Fruit fly (Drosophila melanogaster) whole organism, larva: Measurements from ENCODE around the gene Aps.

Experiments used
- noc ChIP-seq: fragments of 200-800 bp; sonication (Bioruptor generic); optimal IDR thresholded peaks from 3 replicates; lab custom pipeline; 2019; ENCODE audit warnings: missing biosample characterization, mild to moderate bottlenecking, missing genetic modification characterization, moderate library complexity

Gene Aps

DNA sequence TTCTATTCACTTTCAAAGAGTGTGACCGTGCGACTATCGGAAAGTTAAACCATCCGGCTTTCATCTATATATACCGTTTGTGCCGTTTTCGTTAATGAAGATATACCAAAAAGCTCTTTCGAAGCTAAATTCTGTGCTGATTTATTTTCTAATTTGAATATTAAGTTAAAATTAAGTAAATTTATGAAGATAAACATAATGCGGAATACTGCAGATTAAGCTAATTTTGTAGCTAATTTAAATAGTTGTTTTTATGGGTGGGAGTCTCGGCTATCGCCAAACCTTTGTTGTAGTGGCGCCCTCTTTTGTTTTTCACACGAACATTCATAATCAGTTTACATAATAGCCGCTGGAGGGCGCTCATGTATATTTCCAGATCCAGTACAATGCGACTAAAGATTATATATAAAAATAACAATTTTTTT lies at the start of gene Aps:
Gene Aps, minus strand, starts transcription at position 37 of the 425 bp plus-strand sequence.
- no peak for TF ChIP-seq noc (tag; lab: Kevin White, UChicago)

DNA sequence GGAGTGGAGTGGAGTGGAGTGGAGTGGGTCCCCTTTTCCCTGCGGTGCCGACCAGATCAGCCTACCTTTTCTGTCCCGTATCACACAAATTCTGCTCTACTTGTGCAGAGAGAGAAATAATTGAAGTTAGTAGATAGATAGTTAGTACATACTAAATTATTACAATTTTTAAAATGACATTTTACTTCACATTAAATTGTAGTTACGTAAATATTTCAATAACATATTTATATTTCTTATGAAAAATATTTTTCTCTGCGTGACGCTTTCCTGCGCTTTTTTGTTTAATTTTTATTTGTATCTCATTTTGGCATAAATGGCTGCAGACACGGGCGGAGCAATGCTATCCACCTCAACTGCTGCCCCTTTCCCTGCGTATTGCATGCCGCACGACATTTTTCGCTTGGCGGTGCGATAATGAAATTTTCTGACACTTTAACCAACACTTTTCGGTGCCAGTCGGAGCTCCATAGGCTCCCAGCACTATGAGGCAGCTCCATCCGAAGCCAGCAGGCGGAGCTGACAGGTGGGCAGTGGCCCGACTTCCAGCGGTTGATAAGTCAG lies 47.9 kb upstream of the Aps start:
- no peak for TF ChIP-seq noc (tag; lab: Kevin White, UChicago)

DNA sequence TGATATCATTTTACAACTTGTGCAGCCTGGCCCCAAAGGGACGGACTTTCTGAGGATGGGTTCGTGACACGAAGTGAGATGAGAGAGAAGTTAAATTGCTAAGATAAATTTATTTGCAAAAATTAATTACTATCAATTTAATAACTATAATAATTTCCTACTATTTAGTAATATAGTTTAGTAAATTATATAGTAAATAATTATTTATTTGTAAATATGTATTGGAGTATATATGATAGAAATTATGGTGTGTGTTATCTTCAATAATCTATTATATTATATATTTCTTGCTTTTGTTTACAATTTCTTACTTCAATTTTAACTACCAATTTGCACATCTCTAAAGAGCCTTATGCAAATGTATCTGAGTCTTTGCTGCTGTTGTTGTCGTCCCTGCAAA lies 43.6 kb upstream of the Aps start:
- TF ChIP-seq noc (tag; lab: Kevin White, UChicago), result no peak

DNA sequence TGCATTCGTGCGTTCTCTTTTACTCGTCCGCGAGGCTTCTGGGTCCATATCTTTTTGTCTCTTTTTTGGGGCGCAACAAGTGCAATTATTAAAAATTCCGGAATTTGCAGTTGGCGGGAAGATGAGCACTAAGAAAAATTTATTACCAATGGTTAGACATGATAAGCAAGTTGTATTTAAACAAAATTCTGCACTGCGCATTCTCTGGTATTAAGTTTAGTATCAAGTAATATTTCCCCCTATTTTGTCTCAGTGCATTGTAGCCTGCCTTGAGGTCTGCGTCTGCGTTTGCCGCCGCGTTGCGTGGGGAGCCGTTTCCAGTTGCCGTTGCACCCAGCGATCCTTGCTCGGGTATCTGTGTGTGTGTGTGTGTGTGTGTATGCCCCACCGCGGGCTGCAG lies 41.4 kb upstream of the Aps start:
- TF ChIP-seq noc (tag; lab: Kevin White, UChicago), result no peak

DNA sequence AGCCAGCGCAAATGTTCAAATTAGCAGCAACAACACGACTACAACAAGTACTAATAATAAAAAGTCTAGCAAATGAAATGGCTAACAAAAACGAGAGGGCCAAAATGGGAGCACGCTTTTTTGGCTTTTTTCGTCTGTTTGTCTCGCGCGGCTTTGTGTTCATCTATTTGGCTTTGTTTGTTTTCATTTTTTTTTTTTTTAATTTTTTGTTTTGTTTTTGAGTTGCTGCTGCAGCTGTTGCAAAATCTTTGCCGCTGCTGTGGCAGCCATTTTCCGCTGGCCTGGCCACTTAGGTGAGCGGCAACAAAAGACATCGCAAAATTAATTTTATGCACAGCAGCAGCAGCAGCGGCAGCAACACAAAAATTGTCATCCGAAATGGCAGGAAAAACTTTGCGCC lies 39.2 kb upstream of the Aps start:
- TF ChIP-seq noc (tag; lab: Kevin White, UChicago), result no peak

DNA sequence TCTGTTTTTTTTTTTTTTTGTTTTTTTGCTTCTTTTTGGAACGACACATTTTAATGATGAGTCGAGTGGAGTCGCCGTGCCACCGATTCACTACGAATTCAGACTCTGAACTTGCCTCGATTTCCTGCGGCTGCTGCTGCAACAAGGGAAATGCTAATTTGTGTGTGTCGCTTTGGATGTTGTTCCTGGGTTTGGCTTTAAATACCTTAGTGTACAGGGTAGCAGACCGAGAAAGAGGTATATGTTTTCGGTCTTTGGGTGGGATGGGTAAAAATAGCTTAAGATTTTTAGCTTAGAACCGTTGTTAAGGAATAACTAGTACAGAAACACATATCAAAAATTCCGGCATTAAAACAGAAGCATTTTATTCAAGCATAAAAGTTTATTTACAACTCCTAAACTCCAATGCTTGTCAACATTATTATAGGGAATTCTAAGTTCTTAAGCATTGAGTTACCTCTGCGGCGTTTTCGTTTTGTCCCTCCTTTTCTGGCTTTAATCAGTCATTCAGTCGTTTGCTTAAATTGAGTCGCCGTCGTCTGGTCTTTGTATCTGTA lies 36.1 kb upstream of the Aps start:
- no peak for TF ChIP-seq noc (tag; lab: Kevin White, UChicago)

DNA sequence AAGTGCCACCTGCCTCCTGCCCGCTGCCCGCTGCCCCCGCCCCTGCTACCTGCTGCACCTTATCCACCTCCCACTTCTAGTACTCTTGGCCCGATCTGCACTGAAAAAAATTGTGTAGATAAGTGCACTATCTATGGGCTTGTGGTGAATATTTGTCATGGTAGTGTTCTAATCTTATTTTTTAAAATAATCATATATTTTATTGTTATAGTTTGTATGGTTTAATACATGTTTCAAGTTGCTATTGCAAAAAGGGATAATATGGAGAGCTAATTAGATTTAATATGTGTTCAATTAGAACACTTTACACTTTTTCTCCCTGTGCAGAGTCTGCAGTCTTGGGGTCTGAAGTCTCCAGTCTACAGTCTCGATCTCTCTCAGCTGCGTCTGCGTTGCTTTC lies 32.5 kb upstream of the Aps start:
- no peak for TF ChIP-seq noc (tag; lab: Kevin White, UChicago)

DNA sequence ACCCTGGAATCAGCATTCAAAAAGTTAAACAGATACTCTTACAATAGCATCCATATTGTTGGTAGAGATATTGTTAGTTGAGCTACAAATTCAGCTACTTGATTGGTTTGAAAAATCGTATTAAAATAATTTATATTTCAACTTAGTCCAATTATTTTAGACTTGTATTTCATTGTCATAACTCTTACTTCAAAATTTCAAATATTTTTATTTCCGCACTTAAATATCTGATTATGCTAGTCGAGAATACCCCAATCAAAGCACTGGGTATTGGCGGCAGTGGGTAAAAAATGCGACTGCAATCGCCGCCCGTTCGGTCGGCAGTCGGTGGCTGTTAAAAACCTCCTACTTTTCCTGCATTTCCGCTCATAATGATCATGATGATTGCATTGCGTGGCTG lies 29.9 kb upstream of the Aps start:
- no peak for TF ChIP-seq noc (tag; lab: Kevin White, UChicago)

DNA sequence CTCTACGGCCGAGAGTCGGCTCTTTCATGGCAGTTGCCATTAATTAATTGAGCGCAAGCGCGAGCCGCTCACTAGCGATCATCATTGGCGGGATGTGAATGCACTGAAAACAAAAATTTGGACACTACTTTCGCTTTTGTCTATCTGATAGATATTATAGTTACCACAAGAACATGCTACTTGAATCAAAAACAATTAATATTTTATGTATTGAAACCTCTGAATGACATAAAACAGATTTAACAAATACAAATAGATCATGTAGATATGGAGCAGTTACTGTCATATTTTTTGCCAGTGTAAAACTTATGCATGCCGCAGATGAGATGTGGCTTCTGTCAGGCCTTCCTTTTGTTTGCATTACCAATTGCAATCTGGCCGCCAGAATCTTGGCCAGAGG lies 29.0 kb upstream of the Aps start:
- TF ChIP-seq noc (tag; lab: Kevin White, UChicago), result no peak

DNA sequence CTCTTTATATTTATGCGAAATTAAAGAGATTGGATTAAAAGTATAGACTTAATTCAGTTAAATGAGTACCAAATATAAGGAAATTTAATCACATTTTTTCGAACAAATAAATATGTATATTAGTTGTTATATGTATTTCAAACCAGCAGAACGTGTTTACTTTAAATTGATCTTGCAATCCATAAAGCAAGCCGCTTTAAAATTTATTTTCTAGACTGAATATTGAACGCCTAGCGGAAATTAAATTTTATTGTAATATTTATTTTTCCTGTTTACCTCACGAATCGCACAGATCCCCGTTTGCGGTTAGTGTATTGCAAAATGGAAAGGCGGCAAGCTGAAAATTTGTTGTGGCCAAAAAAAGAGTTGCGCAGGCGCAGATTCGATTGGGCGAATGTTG lies 28.4 kb upstream of the Aps start:
- no peak for TF ChIP-seq noc (tag; lab: Kevin White, UChicago)

DNA sequence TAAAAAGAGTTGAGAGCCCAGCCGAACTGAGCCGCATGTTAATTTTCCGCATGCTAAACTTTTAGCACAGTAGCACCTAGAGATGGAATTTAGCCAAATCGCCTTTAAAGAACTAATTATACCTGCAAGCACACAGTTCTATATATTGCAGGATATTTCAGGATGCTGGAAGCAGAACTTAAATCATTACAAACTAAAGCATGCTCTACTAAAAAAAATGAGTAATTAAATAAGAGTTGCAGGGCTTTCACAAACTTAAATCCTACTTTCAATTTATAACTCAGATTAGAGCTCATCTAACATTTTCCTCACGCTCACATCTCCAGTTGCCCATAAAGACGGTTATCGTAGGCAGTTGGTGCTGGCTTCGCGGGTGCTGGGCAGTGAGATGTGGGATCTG lies 25.8 kb upstream of the Aps start:
- TF ChIP-seq noc (tag; lab: Kevin White, UChicago), result no peak

DNA sequence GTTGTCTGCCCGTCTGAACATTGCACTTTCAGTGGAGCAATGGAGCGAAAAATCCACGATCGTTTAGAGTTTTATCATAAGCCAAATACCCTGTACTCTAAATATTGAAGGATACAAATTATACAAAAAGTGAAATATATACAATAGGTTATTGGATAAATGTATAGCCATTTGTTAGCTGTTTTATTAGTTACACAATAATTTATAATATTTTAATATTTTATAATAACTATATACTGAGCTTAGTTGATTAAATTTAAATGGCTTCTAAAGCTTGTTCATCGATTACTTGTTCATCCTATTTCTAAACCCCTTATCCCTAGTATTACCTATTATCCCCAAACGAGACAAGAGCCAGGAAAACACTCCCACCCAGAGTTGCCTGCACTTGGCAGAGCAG lies 24.1 kb upstream of the Aps start:
- no peak for TF ChIP-seq noc (tag; lab: Kevin White, UChicago)

DNA sequence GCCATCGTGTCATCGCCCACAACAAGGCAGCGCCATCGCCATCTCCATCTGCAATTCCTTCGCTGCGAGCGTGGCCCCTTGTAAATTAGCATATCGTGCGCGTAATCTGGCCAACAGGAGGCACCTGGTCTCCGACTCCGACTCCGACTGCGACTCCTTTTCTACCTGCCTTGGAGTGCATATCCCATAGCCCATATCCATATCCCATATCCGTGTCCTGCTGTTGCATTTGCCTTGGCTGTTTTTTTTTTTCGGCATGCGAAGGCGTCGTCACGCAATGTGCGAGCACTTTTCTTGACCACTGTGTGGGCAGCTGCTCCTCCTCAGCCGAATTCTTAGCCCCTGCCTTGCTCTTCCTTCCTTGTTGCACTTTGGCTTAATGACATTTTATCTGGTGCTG lies 19.5 kb upstream of the Aps start:
- no peak for TF ChIP-seq noc (tag; lab: Kevin White, UChicago)

DNA sequence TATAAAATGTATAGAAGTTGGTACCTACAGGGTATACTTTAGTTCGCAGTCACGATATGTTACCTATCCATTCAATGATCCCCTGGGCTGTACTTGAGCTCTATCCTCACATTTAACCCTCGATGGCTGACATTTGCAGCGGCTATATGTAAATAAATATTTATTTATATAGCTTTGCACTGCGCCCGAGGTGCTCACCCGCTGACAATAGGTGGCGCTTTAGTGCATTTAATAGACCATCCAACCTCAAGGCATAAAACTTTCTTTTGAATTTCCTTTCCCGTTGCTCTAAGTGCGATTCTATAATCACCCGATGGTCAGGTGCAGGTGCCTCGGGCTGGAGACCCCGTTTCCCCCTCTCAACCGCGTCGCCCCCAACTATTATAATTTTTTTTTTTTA lies 18.3 kb upstream of the Aps start:
- TF ChIP-seq noc (tag; lab: Kevin White, UChicago), result no peak

DNA sequence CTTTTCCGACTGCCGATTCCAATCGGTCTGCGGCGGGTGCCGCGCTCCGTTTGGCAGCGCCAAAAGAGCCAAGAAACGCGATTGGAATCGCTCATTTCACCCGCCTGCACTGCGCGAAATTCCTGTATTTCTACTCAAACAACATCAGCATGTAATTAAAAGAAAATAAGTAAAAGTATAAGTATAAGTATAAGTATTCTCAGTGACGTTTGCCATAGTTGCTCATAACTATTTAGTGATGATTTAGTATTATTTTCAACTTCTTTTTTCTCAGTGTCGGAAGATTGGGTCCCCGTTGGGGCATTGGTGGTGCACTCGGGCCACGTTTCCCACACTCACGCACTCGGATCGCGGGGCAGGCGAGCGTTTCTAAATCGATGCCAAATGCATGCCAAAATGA lies 14.3 kb upstream of the Aps start:
- TF ChIP-seq noc (tag; lab: Kevin White, UChicago), result no peak

DNA sequence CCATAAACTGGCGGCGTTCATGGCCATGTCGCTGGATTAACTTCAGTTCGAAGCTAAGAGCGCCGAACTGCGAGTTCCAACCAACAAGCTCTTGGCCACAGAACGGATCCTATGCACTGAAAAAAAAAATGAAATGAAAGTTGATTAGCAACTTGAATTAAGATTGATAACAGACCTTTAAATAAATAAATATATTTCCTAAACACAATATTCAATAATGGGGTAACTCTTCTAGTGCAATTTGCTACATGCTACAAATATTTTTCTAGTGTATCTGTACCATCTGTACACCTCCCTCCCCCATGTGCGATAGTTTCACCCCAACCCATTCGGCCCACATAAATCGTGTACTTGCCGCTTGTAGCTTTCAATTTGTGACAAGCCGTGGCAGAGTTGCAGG lies 10.7 kb upstream of the Aps start:
- no peak for TF ChIP-seq noc (tag; lab: Kevin White, UChicago)

DNA sequence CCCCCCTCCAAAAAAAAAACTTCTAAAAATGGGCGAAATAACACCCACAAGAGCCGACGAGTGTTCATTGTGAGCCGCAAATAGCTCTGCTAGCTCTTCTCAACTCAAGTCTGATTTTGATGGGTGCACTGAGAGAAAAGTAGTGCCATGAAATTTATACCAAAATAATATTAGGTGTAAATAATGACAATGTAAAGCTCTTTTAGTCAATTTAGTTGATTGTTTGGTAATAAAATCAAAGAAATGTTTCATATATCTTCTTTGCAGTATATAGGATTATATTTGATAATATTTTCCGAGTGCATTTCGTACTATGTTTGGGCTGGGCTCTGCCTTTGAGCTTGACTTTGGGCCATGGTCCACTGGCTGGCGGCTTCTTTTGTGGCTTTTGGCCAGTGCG lies 5.8 kb upstream of the Aps start:
- no peak for TF ChIP-seq noc (tag; lab: Kevin White, UChicago)

DNA sequence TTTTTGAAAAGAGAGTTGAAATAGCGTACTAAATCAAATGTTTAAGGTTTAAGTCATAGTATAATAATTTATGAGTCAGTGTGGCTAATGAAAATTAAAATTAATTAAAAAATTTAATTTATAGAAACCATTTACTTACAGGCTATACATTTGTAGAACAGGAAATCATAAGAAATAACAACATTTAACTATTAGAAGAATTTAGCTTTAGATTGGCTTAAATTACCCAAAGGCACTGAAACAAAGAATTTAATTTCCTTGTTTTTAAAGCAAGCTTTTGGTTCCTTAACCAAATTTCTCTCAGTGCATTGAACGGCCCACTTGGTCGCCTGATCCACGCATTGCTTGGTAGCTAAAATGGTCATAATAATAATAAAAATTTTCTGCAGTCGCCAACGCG lies 4.5 kb upstream of the Aps start:
- TF ChIP-seq noc (tag; lab: Kevin White, UChicago), result no peak
